Worm (Caenorhabditis elegans) whole organism, young adult: ENCODE measurements around the gene B0284.3.

Experiments used
- ama-1 ChIP-seq, 3 experiments: fragments of 150-350 bp in 1 of 3; sonication (generic microtip) in 2 of 3; optimal IDR thresholded peaks; 2 replicates each; lab custom pipeline; 2014 to 2018; ENCODE audit warnings: missing biosample characterization in 2 of 3, missing genetic modification characterization in 2 of 3, missing genetic modification reagents in 2 of 3
- atf-7 ChIP-seq: sonication (generic microtip); optimal IDR thresholded peaks from 2 replicates; lab custom pipeline; 2017; ENCODE audit warnings: mild to moderate bottlenecking, missing genetic modification characterization, missing compliant biosample characterization
- cebp-2 ChIP-seq: fragments of 200-800 bp; sonication (Bioruptor generic); IDR thresholded peaks from 2 replicates; pipeline ENCODE4 v1.3.6; 2022; ENCODE audit warnings: missing genetic modification characterization, missing compliant biosample characterization
- madf-10 ChIP-seq: sonication (generic microtip); optimal IDR thresholded peaks from 2 replicates; lab custom pipeline; 2016; ENCODE audit warnings: mild to moderate bottlenecking, missing genetic modification characterization, missing compliant biosample characterization
- mes-4 ChIP-seq: sonication (generic microtip); optimal IDR thresholded peaks from 2 replicates; lab custom pipeline; 2016; ENCODE audit warnings: missing genotype, missing genetic modification characterization, missing compliant biosample characterization
- rpc-1 ChIP-seq, 2 experiments: fragments of 150-350 bp in 1 of 2; sonication (generic microtip) in 1 of 2; optimal IDR thresholded peaks; 2 replicates each; lab custom pipeline; 2014 to 2018; ENCODE audit warnings: missing biosample characterization in 1 of 2, missing genetic modification characterization in 1 of 2, missing genetic modification reagents in 1 of 2, missing genotype in 1 of 2

- TF ChIP-seq rpc-1 (optimal IDR thresholded peaks at IDR 0.05; lab: Kevin White, UChicago) (no peak), rpc-1 (tag; optimal IDR thresholded peaks at IDR 0.05; lab: Kevin White, UChicago) (no peak), cebp-2 (GFP tag; lab: Robert Waterston, UW) (no peak), mes-4 (tag; lab: Kevin White, UChicago) (no peak), ama-1 (optimal IDR thresholded peaks at IDR 0.05; lab: Kevin White, UChicago) (no peak), ama-1 (GFP tag; optimal IDR thresholded peaks at IDR 0.05; lab: Kevin White, UChicago) (no peak), madf-10 (tag; lab: Kevin White, UChicago) (no peak), atf-7 (no peak)
These were observed 20.4 kb downstream of the B0284.3 start for ce11 chrIII:4359208-4359607.
